Worm (Caenorhabditis elegans): Measurements from ENCODE around the gene T26A5.8.

The T26A5.8 gene

DNA sequence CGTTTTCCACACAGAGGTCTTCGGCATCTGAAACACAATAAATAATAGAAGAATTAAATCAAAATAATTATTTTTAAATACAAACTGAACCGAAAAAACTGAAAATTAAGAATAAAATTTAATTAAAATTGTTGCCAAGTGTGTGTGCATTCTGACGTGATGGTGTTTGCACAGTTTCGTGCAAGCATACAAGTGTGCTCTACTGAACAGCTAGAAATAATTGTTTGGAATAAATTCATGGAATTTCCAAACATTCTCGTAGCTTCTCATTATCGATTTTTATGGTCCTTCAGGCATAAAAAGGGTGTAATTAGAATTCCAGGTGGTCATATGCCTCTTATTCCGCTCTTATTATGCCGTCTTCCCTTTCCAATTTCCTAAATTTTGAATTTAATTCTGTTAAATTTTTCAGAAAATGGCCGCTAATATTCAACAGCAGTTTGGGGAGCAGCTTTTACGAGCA is 30.9 kb downstream of the T26A5.8 start, which contains the start of the genes mrps-17 and txdc-9:
mrps-17 (minus strand) TSS at position 33 of the 463 bp plus-strand sequence.
txdc-9 (plus strand) TSS at position 413 of the 463 bp plus-strand sequence.
- TF ChIP-seq F13C5.2 (tag; optimal IDR thresholded peaks at IDR 0.05): peak; percentile 67
- no peak for TF ChIP-seq B0310.2 (tag; optimal IDR thresholded peaks at IDR 0.05)
- 0 out of 2 replicates have a peak, but pooled peaks have one; percentile 38 for TF ChIP-seq flt-1 (GFP tag; IDR thresholded peaks at IDR 0.05)
- no peak for TF ChIP-seq tbx-37 (GFP tag; conservative IDR thresholded peaks at IDR 0.05)
- no peak for TF ChIP-seq aly-1 (tag; optimal IDR thresholded peaks at IDR 0.05)
- no peak for TF ChIP-seq ets-7 (tag; optimal IDR thresholded peaks at IDR 0.05)
- no peak for TF ChIP-seq scrt-1 (GFP tag; IDR thresholded peaks at IDR 0.05)
- TF ChIP-seq tra-4 (tag; optimal IDR thresholded peaks at IDR 0.05): no peak
- no peak for TF ChIP-seq ceh-13 (GFP tag; optimal IDR thresholded peaks at IDR 0.05)

DNA sequence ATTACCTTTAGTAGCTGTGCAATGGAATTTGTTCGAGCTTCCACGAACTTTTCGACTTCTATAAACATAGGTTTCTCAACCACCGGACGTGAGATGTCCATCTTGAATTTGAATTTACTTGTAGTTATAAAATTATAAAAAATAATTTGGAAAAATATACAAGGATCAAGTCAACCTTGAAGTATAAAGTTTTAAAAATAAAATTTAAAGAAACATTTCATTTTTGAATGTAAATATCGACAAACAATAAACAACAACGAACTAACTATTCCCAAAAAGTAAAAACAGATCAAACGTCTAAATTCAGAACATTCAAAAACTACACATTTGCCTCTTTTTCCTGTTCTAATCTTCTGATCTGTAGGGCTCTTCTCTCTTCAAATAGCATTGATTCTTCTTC is 31.8 kb downstream of the T26A5.8 start, which contains the start of gene popl-1:
popl-1 (minus strand) TSS at position 101 of the 400 bp plus-strand sequence.
- no peak for TF ChIP-seq tbx-37 (GFP tag; conservative IDR thresholded peaks at IDR 0.05)
- no peak for TF ChIP-seq ceh-36 (tag; optimal IDR thresholded peaks at IDR 0.05)
- no peak for TF ChIP-seq sea-1 (GFP tag; conservative IDR thresholded peaks at IDR 0.05)
- no peak for TF ChIP-seq aly-1 (tag; optimal IDR thresholded peaks at IDR 0.05)
- TF ChIP-seq tra-4 (tag; optimal IDR thresholded peaks at IDR 0.05): no peak

DNA sequence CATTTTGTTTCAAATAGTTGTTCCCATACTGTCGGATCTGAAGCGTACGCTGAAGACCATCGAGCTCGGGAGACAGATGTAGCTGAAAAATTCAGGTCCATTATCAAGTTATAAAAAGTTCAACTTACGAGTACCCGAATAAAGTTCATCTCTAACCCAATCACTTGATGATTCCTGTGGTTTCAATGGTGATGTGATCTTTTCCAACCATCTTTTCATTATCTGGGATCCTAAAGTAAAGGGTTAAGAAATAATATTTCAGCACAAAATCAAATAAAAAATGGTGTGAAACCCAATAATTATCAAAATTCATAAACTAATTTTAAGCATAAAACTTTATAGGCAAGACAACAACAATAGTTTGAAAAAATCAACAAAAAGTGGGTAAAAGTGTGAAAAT is 35.5 kb downstream of the T26A5.8 start, which contains the start of gene C05D11.8:
C05D11.8 (minus strand) TSS at position 101 of the 400 bp plus-strand sequence.
- TF ChIP-seq flt-1 (GFP tag; IDR thresholded peaks at IDR 0.05) (no peak), ama-1 (optimal IDR thresholded peaks at IDR 0.05) (no peak), pes-1 (GFP tag; IDR thresholded peaks at IDR 0.05) (no peak), sea-1 (GFP tag; conservative IDR thresholded peaks at IDR 0.05) (no peak), hmg-4 (GFP tag; optimal IDR thresholded peaks at IDR 0.05) (no peak), F13C5.2 (tag; optimal IDR thresholded peaks at IDR 0.05) (no peak), hmbx-1 (tag; optimal IDR thresholded peaks at IDR 0.05) (no peak)

DNA sequence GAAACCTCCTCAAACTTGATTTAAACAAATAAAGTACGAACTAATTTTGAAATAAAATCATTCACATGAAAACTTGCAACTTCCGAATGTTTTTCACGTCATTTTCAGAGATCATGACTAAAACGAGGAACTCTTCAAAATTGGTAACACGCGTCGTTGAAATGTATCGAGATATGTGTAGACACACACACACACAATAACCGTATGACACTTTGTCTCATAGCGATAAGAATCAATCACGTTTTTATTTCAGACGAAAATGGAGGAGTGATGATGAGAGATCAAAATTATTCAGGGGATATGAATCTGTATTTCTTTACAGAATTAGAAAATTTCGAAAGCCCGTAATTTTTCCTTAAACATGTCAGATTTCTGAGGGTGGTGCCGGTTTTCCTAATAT is 39.9 kb downstream of the T26A5.8 start:
- TF ChIP-seq pes-1 (GFP tag; IDR thresholded peaks at IDR 0.05) (no peak), B0310.2 (tag; optimal IDR thresholded peaks at IDR 0.05) (no peak), scrt-1 (GFP tag; IDR thresholded peaks at IDR 0.05) (no peak), tbx-37 (GFP tag; conservative IDR thresholded peaks at IDR 0.05) (no peak), sea-1 (GFP tag; conservative IDR thresholded peaks at IDR 0.05) (no peak), aly-1 (tag; optimal IDR thresholded peaks at IDR 0.05) (no peak), hmbx-1 (tag; optimal IDR thresholded peaks at IDR 0.05) (no peak)

DNA sequence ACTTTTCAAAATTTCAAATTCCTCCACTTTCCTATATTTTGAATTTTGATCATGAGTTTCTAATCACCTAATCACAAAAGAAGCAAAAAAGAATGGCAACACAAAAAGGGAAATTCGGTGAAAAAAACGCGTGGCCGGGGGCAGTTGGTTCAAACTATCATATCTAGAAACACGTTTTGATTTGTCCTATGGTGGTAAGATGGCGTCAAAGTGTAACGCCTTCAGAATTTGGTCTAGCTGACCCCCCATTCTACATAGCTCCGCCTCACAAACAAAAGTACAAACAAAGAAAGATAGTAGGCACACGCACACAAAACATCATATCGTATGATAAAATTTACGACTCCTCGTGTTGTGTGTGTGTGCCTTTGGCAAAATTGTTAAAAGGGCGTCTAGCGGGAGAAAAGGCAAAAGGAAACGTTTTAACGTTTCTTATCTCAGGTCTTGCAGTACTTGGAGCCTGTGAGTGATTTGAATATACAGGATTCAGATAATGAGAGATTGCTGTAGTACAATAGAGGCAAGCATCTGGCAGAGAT is 40.6 kb downstream of the T26A5.8 start:
- TF ChIP-seq ama-1 (optimal IDR thresholded peaks at IDR 0.05) (no peak), ceh-36 (tag; optimal IDR thresholded peaks at IDR 0.05) (no peak), hmg-4 (GFP tag; optimal IDR thresholded peaks at IDR 0.05) (no peak), hnd-1 (tag; optimal IDR thresholded peaks at IDR 0.05) (no peak), ceh-13 (GFP tag; optimal IDR thresholded peaks at IDR 0.05) (no peak), tbx-37 (GFP tag; conservative IDR thresholded peaks at IDR 0.05) (no peak), tra-4 (tag; optimal IDR thresholded peaks at IDR 0.05) (no peak), B0310.2 (tag; optimal IDR thresholded peaks at IDR 0.05) (no peak), hmbx-1 (tag; optimal IDR thresholded peaks at IDR 0.05) (no peak), ets-7 (tag; optimal IDR thresholded peaks at IDR 0.05) (no peak), pes-1 (GFP tag; IDR thresholded peaks at IDR 0.05) (no peak), aly-1 (tag; optimal IDR thresholded peaks at IDR 0.05) (no peak), F13C5.2 (tag; optimal IDR thresholded peaks at IDR 0.05) (no peak), tbx-11 (GFP tag; IDR thresholded peaks at IDR 0.05) (no peak), sea-1 (GFP tag; conservative IDR thresholded peaks at IDR 0.05) (no peak)

DNA sequence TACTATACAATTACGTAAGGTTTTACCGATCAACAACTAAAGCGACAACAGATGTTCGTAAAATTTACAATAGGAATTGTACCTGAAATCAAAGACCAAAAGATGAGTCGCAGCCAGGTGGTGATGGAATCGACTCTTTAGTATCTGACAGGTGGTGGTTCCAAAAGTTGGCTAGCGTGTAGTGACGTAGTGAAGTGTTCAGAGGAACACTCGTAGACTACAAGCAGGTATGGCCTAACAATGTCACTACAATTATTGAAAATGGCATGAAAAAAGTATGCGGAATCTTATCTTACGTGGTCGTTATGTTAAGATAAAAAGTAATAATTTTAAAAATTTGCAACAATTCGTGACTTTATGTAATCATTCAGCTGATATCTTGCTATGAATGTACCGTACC is 41.2 kb downstream of the T26A5.8 start:
- no peak for TF ChIP-seq tbx-11 (GFP tag; IDR thresholded peaks at IDR 0.05)
- no peak for TF ChIP-seq ceh-13 (GFP tag; optimal IDR thresholded peaks at IDR 0.05)
- no peak for TF ChIP-seq F13C5.2 (tag; optimal IDR thresholded peaks at IDR 0.05)
- no peak for TF ChIP-seq sea-1 (GFP tag; conservative IDR thresholded peaks at IDR 0.05)

DNA sequence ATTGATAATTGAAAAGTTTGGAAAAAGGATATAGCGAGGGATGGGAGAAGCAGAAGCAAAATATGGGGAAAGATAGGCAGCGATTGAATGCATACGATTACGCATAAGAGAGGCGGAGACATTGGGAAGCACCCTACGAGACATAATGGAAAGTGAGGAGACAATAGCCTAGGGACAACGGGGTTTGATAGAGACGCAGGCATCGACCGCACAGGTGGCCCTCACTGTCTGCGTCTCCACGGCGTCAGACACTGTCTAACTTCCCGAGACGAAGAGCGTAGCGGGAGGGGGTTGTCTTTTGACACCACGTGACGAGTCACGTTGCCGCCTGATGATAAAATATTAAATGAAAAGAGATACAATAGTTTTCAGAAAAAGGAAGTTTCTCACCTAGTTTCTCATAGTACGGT is 41.7 kb downstream of the T26A5.8 start:
- TF ChIP-seq pes-1 (GFP tag; IDR thresholded peaks at IDR 0.05): no peak
- no peak for TF ChIP-seq sea-1 (GFP tag; conservative IDR thresholded peaks at IDR 0.05)
- TF ChIP-seq hnd-1 (tag; optimal IDR thresholded peaks at IDR 0.05): no peak
- no peak for TF ChIP-seq aly-1 (tag; optimal IDR thresholded peaks at IDR 0.05)
- TF ChIP-seq ceh-13 (GFP tag; optimal IDR thresholded peaks at IDR 0.05): no peak
- TF ChIP-seq F13C5.2 (tag; optimal IDR thresholded peaks at IDR 0.05): no peak

DNA sequence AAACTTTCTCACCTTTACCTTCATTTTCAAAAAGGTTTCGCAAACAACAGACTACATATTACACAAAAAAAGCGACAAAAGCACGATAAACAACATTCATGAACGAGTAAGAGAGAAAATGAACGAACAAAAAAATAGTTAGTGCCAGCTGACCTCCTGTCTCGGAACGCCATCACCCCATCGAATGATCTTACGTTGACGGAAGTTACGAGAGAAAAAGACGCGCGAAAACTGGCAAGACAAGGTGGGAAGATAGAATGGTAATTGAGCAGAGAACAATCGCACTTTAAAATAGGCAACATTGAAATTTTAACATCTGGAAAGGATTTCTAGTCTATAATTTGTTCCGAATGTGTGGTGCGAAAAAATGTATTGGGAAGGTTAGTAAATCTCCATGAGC is 42.5 kb downstream of the T26A5.8 start:
- no peak for TF ChIP-seq flt-1 (GFP tag; IDR thresholded peaks at IDR 0.05)

DNA sequence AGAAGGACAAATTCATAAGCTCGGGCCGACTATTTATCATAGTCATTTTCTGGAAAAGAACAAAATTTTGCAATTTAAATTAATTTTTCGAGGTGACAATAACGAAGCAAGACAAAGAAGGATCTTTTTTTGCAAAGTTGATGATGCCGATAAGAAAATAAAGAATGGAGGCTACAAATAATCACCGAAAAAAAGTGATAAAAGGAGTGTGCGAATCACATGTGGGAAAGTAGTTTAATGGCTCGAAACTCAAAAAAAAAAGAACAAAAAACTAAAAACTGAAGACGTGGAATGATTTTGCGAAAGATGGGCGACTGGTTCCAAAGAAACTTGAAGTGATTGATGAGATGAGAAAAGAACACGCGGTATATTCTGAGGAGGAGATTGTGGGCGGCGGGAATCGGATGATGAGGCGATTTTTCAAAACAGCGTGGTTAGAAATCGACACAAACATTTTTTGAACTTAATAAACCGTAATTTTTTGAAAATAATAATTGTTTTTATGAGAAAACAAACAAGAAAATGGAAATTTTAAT is 43.2 kb downstream of the T26A5.8 start, which contains the start of gene atgl-1:
atgl-1 (minus strand) TSS at position 51 of the 536 bp plus-strand sequence.
- TF ChIP-seq hmbx-1 (tag; optimal IDR thresholded peaks at IDR 0.05) (no peak), tbx-37 (GFP tag; conservative IDR thresholded peaks at IDR 0.05) (no peak)

Data from whole organism, early embryonic.